Fruit fly (Drosophila melanogaster): Measurements from ENCODE around the gene Vps60.
A peak's percentile ranks its signal among the peaks of the same experiment; 100 is the strongest.

Vps60 gene

dm6 chr3L:17576886-17577271 is 44.5 kb downstream of the Vps60 start (continued):
- TF ChIP-seq CG32006 (GFP tag; optimal IDR thresholded peaks at IDR 0.05) (peak; percentile 67), spab (GFP tag; optimal IDR thresholded peaks at IDR 0.05) (peak; percentile 80), Eip78C (GFP tag) (peak; percentile 89), Eip75B (GFP tag; optimal IDR thresholded peaks at IDR 0.05) (no peak), CG1621 (tag; optimal IDR thresholded peaks at IDR 0.05) (no peak), CG11902 (GFP tag; optimal IDR thresholded peaks at IDR 0.05) (peak; percentile 22), dsx (GFP tag; optimal IDR thresholded peaks at IDR 0.05; ENCODE audit: poor library complexity, severe bottlenecking) (peak; percentile 32), salr (GFP tag; optimal IDR thresholded peaks at IDR 0.05) (peak; percentile 2 to 39), achi (GFP tag; optimal IDR thresholded peaks at IDR 0.05) (peak; percentile 62), CG6808 (GFP tag; optimal IDR thresholded peaks at IDR 0.05) (peak; percentile 58), Sox15 (GFP tag; optimal IDR thresholded peaks at IDR 0.05) (peak; percentile 36), Blimp-1 (GFP tag; optimal IDR thresholded peaks at IDR 0.05) (no peak), CG6276 (GFP tag; optimal IDR thresholded peaks at IDR 0.05) (no peak), Hr4 (GFP tag; optimal IDR thresholded peaks at IDR 0.05) (peak; percentile 49), Hr39 (GFP tag; optimal IDR thresholded peaks at IDR 0.05) (peak; percentile 43), CG8119 (GFP tag; IDR thresholded peaks at IDR 0.05) (peak; percentile 37; the same call in 2 of the 3 replicates), pdm3 (GFP tag; optimal IDR thresholded peaks at IDR 0.05) (peak; percentile 39)

- TF ChIP-seq CG1621 (tag; optimal IDR thresholded peaks at IDR 0.05) (peak; percentile 20), ss (GFP tag; optimal IDR thresholded peaks at IDR 0.05) (peak in 1 of 2 experiments; percentile 75), svp (GFP tag) (peak; percentile 85), CG11294 (GFP tag; IDR thresholded peaks at IDR 0.05) (no peak), acj6 (GFP tag; optimal IDR thresholded peaks at IDR 0.05) (no peak), CG11762 (GFP tag; optimal IDR thresholded peaks at IDR 0.05; ENCODE audit: insufficient read depth) (no peak), Eip93F (GFP tag; optimal IDR thresholded peaks at IDR 0.05) (peak; percentile 55), fd85E (GFP tag; optimal IDR thresholded peaks at IDR 0.05) (no peak), CG31627 (GFP tag; optimal IDR thresholded peaks at IDR 0.05) (no peak), CG4318 (GFP tag; optimal IDR thresholded peaks at IDR 0.05) (no peak), Ets96B (tag; optimal IDR thresholded peaks at IDR 0.05) (no peak), eg (GFP tag; IDR thresholded peaks at IDR 0.05) (peak; percentile 38), esn (GFP tag; optimal IDR thresholded peaks at IDR 0.05) (no peak), dac (GFP tag; optimal IDR thresholded peaks at IDR 0.05) (no peak), CG7368 (GFP tag; optimal IDR thresholded peaks at IDR 0.05) (no peak), CG6854 (GFP tag; optimal IDR thresholded peaks at IDR 0.05) (peak; percentile 57), dsx (GFP tag; optimal IDR thresholded peaks at IDR 0.05; ENCODE audit: poor library complexity, severe bottlenecking) (peak; percentile 72), CG8119 (GFP tag; IDR thresholded peaks at IDR 0.05) (peak; percentile 26; the same call in 2 of the 3 replicates), achi (GFP tag; optimal IDR thresholded peaks at IDR 0.05) (no peak), CG6163 (GFP tag; IDR thresholded peaks at IDR 0.05) (peak; percentile 48; the same call in 2 of the 3 replicates), Met (GFP tag; optimal IDR thresholded peaks at IDR 0.05) (no peak), Lpt (GFP tag; optimal IDR thresholded peaks at IDR 0.05) (peak; percentile 72), CG15336 (GFP tag; IDR thresholded peaks at IDR 0.05) (peak; percentile 59), topi (GFP tag; optimal IDR thresholded peaks at IDR 0.05) (no peak), Gug (GFP tag; IDR thresholded peaks at IDR 0.05) (no peak), Sox14 (GFP tag; optimal IDR thresholded peaks at IDR 0.05) (peak; percentile 46), Blimp-1 (GFP tag; optimal IDR thresholded peaks at IDR 0.05) (peak; percentile 83), Eip75B (GFP tag; optimal IDR thresholded peaks at IDR 0.05) (peak; percentile 70), vri (GFP tag; optimal IDR thresholded peaks at IDR 0.05) (peak; percentile 92), Sox102F (GFP tag; optimal IDR thresholded peaks at IDR 0.05) (peak; percentile 10), fkh (GFP tag; optimal IDR thresholded peaks at IDR 0.05) (peak; percentile 68), Eip78C (GFP tag) (peak; percentile 1)
Measured at dm6 chr3L:17576093-17576885, 45.1 kb downstream of the Vps60 start.
